Fruit fly (Drosophila melanogaster) whole organism: Measurements from ENCODE around the gene Cnep1r2.

ENCODE experiments used
- Dll ChIP-seq: fragments of >200 bp; optimal IDR thresholded peaks from 2 replicates; lab custom pipeline; 2017
- pan ChIP-seq: fragments of >200 bp; optimal IDR thresholded peaks from 2 replicates; lab custom pipeline; 2017
- psq ChIP-seq: fragments of >200 bp; optimal IDR thresholded peaks from 2 replicates; lab custom pipeline; 2017

DNA sequence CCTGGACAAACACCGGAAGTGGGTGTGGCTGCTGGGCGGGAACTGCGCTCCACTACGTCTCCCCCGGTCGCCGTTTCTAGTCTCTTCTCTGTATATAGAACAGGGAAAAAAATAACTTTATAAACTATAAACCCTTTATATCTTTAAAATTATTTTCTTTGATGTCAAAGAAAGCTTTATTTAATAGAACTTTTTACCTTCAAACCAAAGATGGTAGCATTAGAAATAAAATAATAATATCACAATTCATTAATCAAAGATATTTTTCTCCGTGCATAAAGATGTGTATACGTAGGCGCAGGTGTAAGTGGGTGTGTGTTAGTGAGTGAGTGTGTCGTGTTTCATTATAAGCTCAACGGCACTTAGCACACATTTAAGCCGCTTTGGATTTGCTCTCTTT is 38.4 kb upstream of the Cnep1r2 start:
- TF ChIP-seq psq (no peak), pan (lab: Kevin White, UChicago) (no peak), Dll (lab: Kevin White, UChicago) (no peak)
